Fruit fly (Drosophila melanogaster) whole organism, embryonic: Measurements from ENCODE around the gene CG13694.

ENCODE experiments used
- Abd-B ChIP-seq: fragments of 200-800 bp; sonication (Bioruptor generic); optimal IDR thresholded peaks from 2 replicates; lab custom pipeline; 2018; ENCODE audit warnings: missing biosample characterization, mild to moderate bottlenecking, missing genetic modification characterization, moderate library complexity
- Adf1 ChIP-seq: fragments of 200-800 bp; sonication (Bioruptor generic); IDR thresholded peaks from 2 replicates; pipeline ENCODE4 v1.3.6; 2022; ENCODE audit warnings: missing biosample characterization, missing genetic modification characterization
- Awh ChIP-seq: fragments of 200-800 bp; sonication (Bioruptor generic); IDR thresholded peaks from 2 replicates; pipeline ENCODE4, ENCODE4 v1.3.6; 2022; ENCODE audit warnings: missing biosample characterization, missing genetic modification characterization
- Blimp-1 ChIP-seq: fragments of 200-800 bp; sonication (Bioruptor generic); optimal IDR thresholded peaks from 3 replicates; lab custom pipeline; 2018; ENCODE audit warnings: missing biosample characterization, missing genetic modification characterization, mild to moderate bottlenecking, moderate library complexity, missing genetic modification reagents
- C15 ChIP-seq: fragments of 200-800 bp; sonication (Bioruptor generic); IDR thresholded peaks from 3 replicates; pipeline ENCODE4 v1.3.6; 2022; ENCODE audit warnings: missing biosample characterization, missing genetic modification characterization
- CG13424 ChIP-seq: fragments of 200-800 bp; sonication (Bioruptor generic); optimal IDR thresholded peaks from 2 replicates; lab custom pipeline; 2019; ENCODE audit warnings: missing biosample characterization, mild to moderate bottlenecking, missing genetic modification characterization, moderate library complexity
- CG14860 ChIP-seq: fragments of 200-800 bp; sonication (Bioruptor generic); IDR thresholded peaks from 3 replicates; pipeline ENCODE4 v1.3.6; 2022; ENCODE audit warnings: missing biosample characterization, missing genetic modification characterization; ENCODE audit not compliant: partially characterized antibody
- CG1529 ChIP-seq: fragments of 200-800 bp; sonication (Bioruptor generic); optimal IDR thresholded peaks from 3 replicates; lab custom pipeline; 2018; ENCODE audit warnings: missing biosample characterization, missing genetic modification characterization
- CG15479 ChIP-seq: fragments of 200-800 bp; sonication (Bioruptor generic); optimal IDR thresholded peaks from 3 replicates; lab custom pipeline; 2019; ENCODE audit warnings: missing biosample characterization, mild to moderate bottlenecking, missing genetic modification characterization, moderate library complexity
- CG15696 ChIP-seq: fragments of 200-800 bp; sonication (Bioruptor generic); optimal IDR thresholded peaks from 2 replicates; lab custom pipeline; 2019; ENCODE audit warnings: missing biosample characterization, mild to moderate bottlenecking, missing genetic modification characterization, moderate library complexity
- CG16813 ChIP-seq: fragments of 200-800 bp; sonication (Bioruptor generic); IDR thresholded peaks from 3 replicates; pipeline ENCODE4 v1.3.6; 2022; ENCODE audit warnings: missing biosample characterization, missing genetic modification characterization; ENCODE audit not compliant: partially characterized antibody
- CG17186 ChIP-seq: fragments of 200-800 bp; sonication (Bioruptor generic); optimal IDR thresholded peaks from 3 replicates; lab custom pipeline; 2017; ENCODE audit warnings: missing biosample characterization, missing genetic modification reagents, missing genetic modification characterization
- CG31224 ChIP-seq: fragments of 200-800 bp; sonication (Bioruptor generic); IDR thresholded peaks from 2 replicates; pipeline ENCODE4 v1.3.6; 2022; ENCODE audit warnings: missing biosample characterization, missing genetic modification characterization
- CG32532 ChIP-seq: fragments of 200-800 bp; sonication (Bioruptor generic); IDR thresholded peaks from 2 replicates; pipeline ENCODE4 v1.3.6; 2022; ENCODE audit warnings: missing biosample characterization, missing genetic modification characterization
- CG32767 ChIP-seq: fragments of 200-800 bp; sonication (Bioruptor generic); IDR thresholded peaks from 2 replicates; pipeline ENCODE4 v1.3.6; 2022; ENCODE audit warnings: missing biosample characterization, missing genetic modification characterization
- CG3281 ChIP-seq: fragments of 200-800 bp; sonication (Bioruptor generic); optimal IDR thresholded peaks from 3 replicates; lab custom pipeline; 2017; ENCODE audit warnings: missing biosample characterization, mild to moderate bottlenecking, missing genetic modification characterization
- CG42726 ChIP-seq: fragments of 200-800 bp; sonication (Bioruptor generic); IDR thresholded peaks from 2 replicates; pipeline ENCODE4 v1.3.6; 2022; ENCODE audit warnings: missing biosample characterization, missing genetic modification characterization; ENCODE audit not compliant: partially characterized antibody
- CG8089 ChIP-seq: fragments of 200-800 bp; sonication (Bioruptor generic); optimal IDR thresholded peaks from 3 replicates; lab custom pipeline; 2016; ENCODE audit warnings: missing biosample characterization, missing genetic modification characterization
- CG8924 ChIP-seq: fragments of 200-800 bp; optimal IDR thresholded peaks from 3 replicates; lab custom pipeline; 2019; ENCODE audit warnings: missing biosample characterization, mild to moderate bottlenecking, missing genetic modification characterization, moderate library complexity
- CG9727 ChIP-seq: fragments of 200-800 bp; sonication (Bioruptor generic); optimal IDR thresholded peaks from 3 replicates; lab custom pipeline; 2017; ENCODE audit warnings: missing biosample characterization, mild to moderate bottlenecking, missing genetic modification characterization
- CG9797 ChIP-seq: fragments of 200-800 bp; sonication (Bioruptor generic); optimal IDR thresholded peaks from 3 replicates; lab custom pipeline; 2018; ENCODE audit warnings: missing biosample characterization, mild to moderate bottlenecking, missing genetic modification characterization
- CTCF ChIP-seq: fragments of 200-800 bp; sonication (Bioruptor generic); optimal IDR thresholded peaks from 2 replicates; lab custom pipeline; 2017; ENCODE audit warnings: missing biosample characterization, mild to moderate bottlenecking, missing genetic modification characterization, moderate library complexity
- Chrac-16 ChIP-seq: fragments of 200-800 bp; sonication (Bioruptor generic); optimal IDR thresholded peaks from 3 replicates; lab custom pipeline; 2016; ENCODE audit warnings: missing biosample characterization, missing genetic modification characterization
- Dp ChIP-seq: fragments of 200-800 bp; sonication (Bioruptor generic); optimal IDR thresholded peaks from 2 replicates; lab custom pipeline; 2018; ENCODE audit warnings: missing biosample characterization, mild to moderate bottlenecking, missing genetic modification characterization, moderate library complexity
- Dref ChIP-seq: fragments of 200-800 bp; sonication (Bioruptor generic); IDR thresholded peaks from 2 replicates; pipeline ENCODE4 v1.3.6; 2022; ENCODE audit warnings: missing biosample characterization, missing genetic modification characterization
- E2f1 ChIP-seq: fragments of 200-800 bp; sonication (Bioruptor generic); IDR thresholded peaks from 2 replicates; pipeline ENCODE4 v1.3.6; 2022; ENCODE audit warnings: missing biosample characterization, missing genetic modification characterization
- E2f2 ChIP-seq: fragments of 200-800 bp; sonication (Bioruptor generic); IDR thresholded peaks from 2 replicates; pipeline ENCODE4 v1.3.6; 2022; ENCODE audit warnings: missing biosample characterization, missing genetic modification characterization
- Ets97D ChIP-seq: fragments of 200-800 bp; sonication (Bioruptor generic); optimal IDR thresholded peaks from 3 replicates; lab custom pipeline; 2016; ENCODE audit warnings: missing biosample characterization, missing genetic modification characterization
- Kr ChIP-seq: fragments of 200-800 bp; sonication (Bioruptor generic); optimal IDR thresholded peaks from 2 replicates; lab custom pipeline; 2017; ENCODE audit warnings: missing biosample characterization, mild to moderate bottlenecking, missing genetic modification characterization
- Side ChIP-seq: fragments of 200-800 bp; sonication (Bioruptor generic); optimal IDR thresholded peaks from 2 replicates; lab custom pipeline; 2016; ENCODE audit warnings: missing biosample characterization, missing genetic modification characterization
- Six4 ChIP-seq: fragments of 200-800 bp; sonication (Bioruptor generic); optimal IDR thresholded peaks from 2 replicates; lab custom pipeline; 2016; ENCODE audit warnings: missing biosample characterization, missing genetic modification characterization
- Sox100B ChIP-seq: fragments of 200-800 bp; sonication (Bioruptor generic); optimal IDR thresholded peaks from 3 replicates; lab custom pipeline; 2018; ENCODE audit warnings: missing biosample characterization, mild to moderate bottlenecking, missing genetic modification characterization
- al ChIP-seq: fragments of 200-800 bp; sonication (Bioruptor generic); IDR thresholded peaks from 2 replicates; pipeline ENCODE4 v1.3.6; 2022; ENCODE audit warnings: missing biosample characterization, missing genetic modification characterization
- ara ChIP-seq: fragments of 200-800 bp; sonication (Bioruptor generic); IDR thresholded peaks from 2 replicates; pipeline ENCODE4 v1.3.6; 2022; ENCODE audit warnings: missing biosample characterization, missing genetic modification characterization
- chinmo ChIP-seq: fragments of 200-800 bp; sonication (Bioruptor generic); IDR thresholded peaks from 4 replicates; pipeline ENCODE4 v1.3.6; 2022; ENCODE audit warnings: missing biosample characterization, missing genetic modification characterization; ENCODE audit not compliant: partially characterized antibody
- croc ChIP-seq: fragments of 200-800 bp; sonication (Bioruptor generic); conservative IDR thresholded peaks from 3 replicates; pipeline ENCODE4 v1.3.6; 2022; ENCODE audit warnings: missing biosample characterization, missing genetic modification characterization
- dmrt11E ChIP-seq: fragments of 200-800 bp; sonication (Bioruptor generic); optimal IDR thresholded peaks from 3 replicates; lab custom pipeline; 2018; ENCODE audit warnings: missing biosample characterization, mild to moderate bottlenecking, missing genetic modification characterization, moderate library complexity
- exex ChIP-seq: fragments of 200-800 bp; sonication (Bioruptor generic); optimal IDR thresholded peaks from 4 replicates; lab custom pipeline; 2018; ENCODE audit warnings: missing biosample characterization, mild to moderate bottlenecking, missing genetic modification characterization, moderate library complexity
- eyg ChIP-seq: fragments of 200-800 bp; sonication (Bioruptor generic); optimal IDR thresholded peaks from 3 replicates; lab custom pipeline; 2016; ENCODE audit warnings: missing biosample characterization, missing genetic modification characterization
- gfzf ChIP-seq: fragments of 200-800 bp; sonication (Bioruptor generic); optimal IDR thresholded peaks from 2 replicates; lab custom pipeline; 2016; ENCODE audit warnings: missing biosample characterization, mild to moderate bottlenecking, missing genetic modification characterization, moderate library complexity
- grn ChIP-seq: fragments of 200-800 bp; sonication (Bioruptor generic); optimal IDR thresholded peaks from 3 replicates; lab custom pipeline; 2017; ENCODE audit warnings: missing biosample characterization, missing genetic modification characterization
- h ChIP-seq: fragments of >200 bp; optimal IDR thresholded peaks from 2 replicates; lab custom pipeline; 2017
- hb ChIP-seq: fragments of 200-800 bp; sonication (Bioruptor generic); IDR thresholded peaks from 3 replicates; pipeline ENCODE4 v1.3.6; 2022; ENCODE audit warnings: missing biosample characterization, missing genetic modification characterization; ENCODE audit not compliant: partially characterized antibody
- kay ChIP-seq: fragments of 200-800 bp; sonication (Bioruptor generic); optimal IDR thresholded peaks from 2 replicates; lab custom pipeline; 2016; ENCODE audit warnings: missing biosample characterization, missing genetic modification characterization
- oc ChIP-seq: fragments of 200-800 bp; sonication (Bioruptor generic); optimal IDR thresholded peaks from 2 replicates; lab custom pipeline; 2018; ENCODE audit warnings: missing biosample characterization, mild to moderate bottlenecking, missing genetic modification characterization, moderate library complexity
- phol ChIP-seq: fragments of 200-800 bp; sonication (Bioruptor generic); optimal IDR thresholded peaks from 3 replicates; lab custom pipeline; 2018; ENCODE audit warnings: missing biosample characterization, mild to moderate bottlenecking, missing genetic modification characterization, moderate library complexity
- pita ChIP-seq: fragments of 200-800 bp; sonication (Bioruptor generic); optimal IDR thresholded peaks from 2 replicates; lab custom pipeline; 2017; ENCODE audit warnings: missing biosample characterization, mild to moderate bottlenecking, missing genetic modification characterization
- stc ChIP-seq: fragments of 200-800 bp; sonication (Bioruptor generic); IDR thresholded peaks from 2 replicates; pipeline ENCODE4 v1.3.6; 2022; ENCODE audit warnings: missing biosample characterization, missing genetic modification characterization
- twi ChIP-seq: fragments of 200-800 bp; optimal IDR thresholded peaks from 2 replicates; lab custom pipeline; 2019; ENCODE audit warnings: missing biosample characterization, mild to moderate bottlenecking, missing genetic modification characterization, moderate library complexity
- tx ChIP-seq: fragments of 200-800 bp; sonication (Bioruptor generic); optimal IDR thresholded peaks from 2 replicates; lab custom pipeline; 2016; ENCODE audit warnings: missing biosample characterization, missing genetic modification characterization
- unc-4 ChIP-seq: fragments of 200-800 bp; sonication (Bioruptor generic); IDR thresholded peaks from 2 replicates; pipeline ENCODE4 v1.3.6; 2022; ENCODE audit warnings: missing biosample characterization, missing genetic modification characterization; ENCODE audit not compliant: partially characterized antibody
- vvl ChIP-seq: fragments of 200-800 bp; sonication (Bioruptor generic); IDR thresholded peaks from 2 replicates; pipeline ENCODE4 v1.3.6; 2022; ENCODE audit warnings: missing biosample characterization, missing genetic modification characterization

Gene CG13694

dm6 chr2L:114429-114828 lies 1.9 kb downstream of the CG13694 start, which contains the start of gene ND-15 (continued):
- peak; percentile 80 for TF ChIP-seq unc-4 (GFP tag; lab: Robert Waterston, UW)
- no peak for TF ChIP-seq Six4
- peak; percentile 58 for TF ChIP-seq CG17186 (GFP tag; lab: Kevin White, UChicago)
- TF ChIP-seq stc: no peak
- TF ChIP-seq Chrac-16 (GFP tag; lab: Kevin White, UChicago): no peak
- no peak for TF ChIP-seq CG9727 (GFP tag; lab: Kevin White, UChicago)
- TF ChIP-seq C15: no peak
- peak; percentile 86 for TF ChIP-seq Dref (GFP tag; lab: Robert Waterston, UW)
- no peak for TF ChIP-seq dmrt11E (tag; lab: Kevin White, UChicago)
- TF ChIP-seq CG1529 (GFP tag; lab: Kevin White, UChicago): no peak
- no peak for TF ChIP-seq ara (GFP tag; lab: Robert Waterston, UW)
- no peak for TF ChIP-seq oc
- no peak for TF ChIP-seq CG3281
- no peak for TF ChIP-seq grn
- TF ChIP-seq Abd-B (GFP tag; lab: Kevin White, UChicago): no peak
- TF ChIP-seq chinmo (GFP tag; lab: Robert Waterston, UW): peak; percentile 84; the same call in 2 of the 4 replicates
- no peak for TF ChIP-seq Kr (GFP tag; lab: Kevin White, UChicago)
- TF ChIP-seq croc (GFP tag; lab: Robert Waterston, UW): no peak
- TF ChIP-seq E2f2 (GFP tag; lab: Robert Waterston, UW): peak; percentile 57
- no peak for TF ChIP-seq h
- TF ChIP-seq al (GFP tag; lab: Robert Waterston, UW): no peak
- TF ChIP-seq CG15479 (GFP tag; lab: Kevin White, UChicago): peak; percentile 50
- no peak for TF ChIP-seq CG15696 (tag; lab: Kevin White, UChicago)
- TF ChIP-seq Blimp-1 (GFP tag; lab: Kevin White, UChicago): no peak
- TF ChIP-seq kay: no peak
- TF ChIP-seq vvl: no peak
- no peak for TF ChIP-seq Awh (GFP tag; lab: Robert Waterston, UW)
- TF ChIP-seq CG32767 (GFP tag; lab: Robert Waterston, UW): no peak
- TF ChIP-seq CG8924 (tag; lab: Kevin White, UChicago): no peak
- no peak for TF ChIP-seq CG32532 (GFP tag; lab: Robert Waterston, UW)
- no peak for TF ChIP-seq eyg
- no peak for TF ChIP-seq E2f1 (GFP tag; lab: Robert Waterston, UW)
- peak; percentile 82 for TF ChIP-seq CG16813 (GFP tag; lab: Robert Waterston, UW)
- no peak for TF ChIP-seq Adf1 (GFP tag; lab: Robert Waterston, UW)
- no peak for TF ChIP-seq Side (GFP tag; lab: Kevin White, UChicago)
- no peak for TF ChIP-seq CG13424 (tag; lab: Kevin White, UChicago)
- peak; percentile 43 for TF ChIP-seq CTCF (GFP tag; lab: Kevin White, UChicago)
- TF ChIP-seq CG9797 (GFP tag; lab: Kevin White, UChicago): no peak
- peak; percentile 32 for TF ChIP-seq gfzf (GFP tag; lab: Kevin White, UChicago)
- no peak for TF ChIP-seq twi
- TF ChIP-seq pita (GFP tag; lab: Kevin White, UChicago): no peak
- TF ChIP-seq CG8089 (GFP tag; lab: Kevin White, UChicago): no peak
- TF ChIP-seq CG14860 (GFP tag; lab: Robert Waterston, UW): peak; percentile 55
- TF ChIP-seq Sox100B (GFP tag; lab: Kevin White, UChicago): no peak
- peak; percentile 63; the same call in 2 of the 3 replicates for TF ChIP-seq hb
- peak; percentile 25 for TF ChIP-seq exex (tag; lab: Kevin White, UChicago)
- peak; percentile 60 for TF ChIP-seq Dp (GFP tag; lab: Kevin White, UChicago)
- TF ChIP-seq Ets97D (GFP tag; lab: Kevin White, UChicago): peak; percentile 20
- no peak for TF ChIP-seq tx (GFP tag; lab: Kevin White, UChicago)
- no peak for TF ChIP-seq CG31224 (GFP tag; lab: Robert Waterston, UW)
- peak; percentile 76; the same call in 1 of the 2 replicates for TF ChIP-seq CG42726 (GFP tag; lab: Robert Waterston, UW)
- peak; percentile 92 for TF ChIP-seq phol (tag; lab: Kevin White, UChicago)
